Worm (Caenorhabditis elegans) whole organism, L4 larva: ENCODE results near the gene Y57G7A.1.
"Not testable (repeated sequence)": the region's sequence is repeated elsewhere in the genome, so short reads cannot be mapped to it uniquely, and the experiment has no call there.

Source experiments
- F49E8.2 ChIP-seq: sonication (generic microtip); optimal IDR thresholded peaks from 2 replicates; lab custom pipeline; 2016; ENCODE audit warnings: missing compliant biosample characterization, mild to moderate bottlenecking, missing genetic modification characterization, borderline replicate concordance
- duxl-1 ChIP-seq: sonication (generic microtip); optimal IDR thresholded peaks from 2 replicates; lab custom pipeline; 2016; ENCODE audit warnings: mild to moderate bottlenecking, missing genetic modification characterization, moderate library complexity, missing compliant biosample characterization; ENCODE audit not compliant: poor library complexity
- nhr-237 ChIP-seq: sonication (generic microtip); optimal IDR thresholded peaks from 2 replicates; lab custom pipeline; 2017; ENCODE audit warnings: missing biosample characterization, missing genetic modification characterization
- unc-39 ChIP-seq: sonication (generic microtip); optimal IDR thresholded peaks from 2 replicates; lab custom pipeline; 2017; ENCODE audit warnings: missing biosample characterization, missing genetic modification characterization

DNA sequence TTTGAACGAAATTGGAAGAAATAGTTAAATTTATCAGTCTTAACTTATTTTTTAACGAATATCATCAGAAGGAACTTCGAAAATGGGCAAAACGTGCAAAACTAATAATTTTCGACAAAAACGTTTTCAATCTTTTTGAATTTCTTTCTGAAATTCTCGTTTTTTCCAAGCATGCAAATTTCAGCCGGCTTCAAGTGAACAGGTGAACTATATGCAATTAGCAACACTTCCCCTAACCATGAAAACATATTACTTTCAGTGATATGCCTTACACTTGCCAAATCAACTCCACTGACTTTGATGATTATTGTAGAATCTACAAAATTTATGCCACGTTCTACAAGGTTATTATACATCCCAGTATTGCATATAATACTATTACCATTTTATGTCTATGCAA is 19.9 kb upstream of the Y57G7A.1 start, which contains the start of gene srz-63:
- not testable (repeated sequence) for TF ChIP-seq F49E8.2 (tag; lab: Kevin White, UChicago); nhr-237 (tag; lab: Kevin White, UChicago); unc-39 (tag; lab: Kevin White, UChicago); duxl-1
